Worm (Caenorhabditis elegans) whole organism, late embryonic: ENCODE measurements around the gene set-30.

ENCODE experiments used
- C38D4.7 ChIP-seq: fragments of 200-800 bp; sonication (Bioruptor generic); optimal IDR thresholded peaks from 2 replicates; lab custom pipeline; 2018; ENCODE audit warnings: mild to moderate bottlenecking, missing genetic modification characterization, moderate library complexity, missing compliant biosample characterization
- K09A11.1 ChIP-seq: sonication (generic microtip); optimal IDR thresholded peaks from 2 replicates; lab custom pipeline; 2017; ENCODE audit warnings: antibody characterized with exemption, mild to moderate bottlenecking, missing genetic modification characterization, missing compliant biosample characterization; ENCODE audit not compliant: insufficient read depth
- T23F11.4 ChIP-seq: fragments of 200-800 bp; sonication (Bioruptor generic); optimal IDR thresholded peaks from 2 replicates; lab custom pipeline; 2018; ENCODE audit warnings: mild to moderate bottlenecking, missing genetic modification characterization, missing compliant biosample characterization
- ahr-1 ChIP-seq: sonication (generic microtip); optimal IDR thresholded peaks from 2 replicates; lab custom pipeline; 2016; ENCODE audit warnings: missing genetic modification characterization, missing compliant biosample characterization
- ceh-14 ChIP-seq: sonication (generic microtip); optimal IDR thresholded peaks from 2 replicates; lab custom pipeline; 2016; ENCODE audit warnings: missing genotype, missing genetic modification characterization, missing compliant biosample characterization
- ceh-18 ChIP-seq: sonication (generic microtip); optimal IDR thresholded peaks from 2 replicates; lab custom pipeline; 2016; ENCODE audit warnings: missing genetic modification characterization, missing compliant biosample characterization
- ceh-19 ChIP-seq: fragments of 200-800 bp; sonication (Bioruptor generic); optimal IDR thresholded peaks from 2 replicates; lab custom pipeline; 2018; ENCODE audit warnings: mild to moderate bottlenecking, missing genetic modification characterization, missing compliant biosample characterization
- ceh-2 ChIP-seq: sonication (generic microtip); optimal IDR thresholded peaks from 2 replicates; lab custom pipeline; 2016; ENCODE audit warnings: missing genotype, missing genetic modification characterization, missing compliant biosample characterization
- ceh-24 ChIP-seq: sonication (generic microtip); optimal IDR thresholded peaks from 2 replicates; lab custom pipeline; 2016; ENCODE audit warnings: mild to moderate bottlenecking, missing genetic modification characterization, missing compliant biosample characterization
- ceh-30 ChIP-seq: fragments of 150-350 bp; optimal IDR thresholded peaks from 2 replicates; lab custom pipeline; 2014; ENCODE audit warnings: missing biosample characterization, missing genetic modification characterization
- ceh-31 ChIP-seq: sonication (generic microtip); optimal IDR thresholded peaks from 2 replicates; lab custom pipeline; 2016; ENCODE audit warnings: missing genetic modification characterization, missing compliant biosample characterization
- ceh-34 ChIP-seq: sonication (generic microtip); optimal IDR thresholded peaks from 2 replicates; lab custom pipeline; 2016; ENCODE audit warnings: mild to moderate bottlenecking, missing genetic modification characterization, missing compliant biosample characterization
- ceh-48 ChIP-seq: sonication (generic microtip); optimal IDR thresholded peaks from 2 replicates; lab custom pipeline; 2016; ENCODE audit warnings: missing genetic modification characterization, inconsistent platforms, missing compliant biosample characterization
- ceh-6 ChIP-seq: fragments of 200-800 bp; sonication (Bioruptor generic); optimal IDR thresholded peaks from 2 replicates; lab custom pipeline; 2018; ENCODE audit warnings: mild to moderate bottlenecking, missing genetic modification characterization, missing compliant biosample characterization
- che-1 ChIP-seq: sonication (generic microtip); optimal IDR thresholded peaks from 2 replicates; lab custom pipeline; 2016; ENCODE audit warnings: mild to moderate bottlenecking, missing genetic modification characterization, missing compliant biosample characterization
- dmd-4 ChIP-seq: sonication (generic microtip); optimal IDR thresholded peaks from 2 replicates; lab custom pipeline; 2016; ENCODE audit warnings: borderline replicate concordance, missing genetic modification characterization, missing compliant biosample characterization
- dve-1 ChIP-seq: sonication (generic microtip); optimal IDR thresholded peaks from 2 replicates; lab custom pipeline; 2017; ENCODE audit warnings: antibody characterized with exemption, mild to moderate bottlenecking, missing genetic modification characterization, missing compliant biosample characterization
- elt-4 ChIP-seq: sonication (generic microtip); optimal IDR thresholded peaks from 2 replicates; lab custom pipeline; 2016; ENCODE audit warnings: missing genetic modification characterization, missing compliant biosample characterization
- eyg-1 ChIP-seq: sonication (generic microtip); optimal IDR thresholded peaks from 2 replicates; lab custom pipeline; 2016; ENCODE audit warnings: missing genotype, missing genetic modification characterization, missing compliant biosample characterization
- fkh-6 ChIP-seq: sonication (generic microtip); optimal IDR thresholded peaks from 2 replicates; lab custom pipeline; 2016; ENCODE audit warnings: missing genetic modification characterization, missing compliant biosample characterization
- hlh-13 ChIP-seq: fragments of 200-800 bp; sonication (Bioruptor generic); optimal IDR thresholded peaks from 2 replicates; lab custom pipeline; 2018; ENCODE audit warnings: mild to moderate bottlenecking, missing genetic modification characterization, missing compliant biosample characterization
- hlh-15 ChIP-seq: sonication (generic microtip); optimal IDR thresholded peaks from 2 replicates; lab custom pipeline; 2016; ENCODE audit warnings: missing genetic modification characterization, missing compliant biosample characterization
- hlh-30 ChIP-seq: sonication (generic microtip); optimal IDR thresholded peaks from 2 replicates; lab custom pipeline; 2017; ENCODE audit warnings: antibody characterized with exemption, missing genetic modification characterization, missing compliant biosample characterization; ENCODE audit not compliant: insufficient read depth
- hlh-8 ChIP-seq: sonication (generic microtip); optimal IDR thresholded peaks from 2 replicates; lab custom pipeline; 2016; ENCODE audit warnings: missing genotype, missing genetic modification characterization, missing compliant biosample characterization
- mec-3 ChIP-seq: sonication (generic microtip); optimal IDR thresholded peaks from 2 replicates; lab custom pipeline; 2016; ENCODE audit warnings: borderline replicate concordance, missing genetic modification characterization, missing compliant biosample characterization
- pat-9 ChIP-seq: fragments of 200-800 bp; sonication (Bioruptor generic); optimal IDR thresholded peaks from 2 replicates; lab custom pipeline; 2018; ENCODE audit warnings: mild to moderate bottlenecking, missing genetic modification characterization, moderate library complexity, missing compliant biosample characterization
- pax-1 ChIP-seq: fragments of 150-350 bp; optimal IDR thresholded peaks from 2 replicates; lab custom pipeline; 2014; ENCODE audit warnings: missing biosample characterization, missing genetic modification characterization
- pha-2 ChIP-seq: sonication (generic microtip); optimal IDR thresholded peaks from 2 replicates; lab custom pipeline; 2017; ENCODE audit warnings: mild to moderate bottlenecking, missing genetic modification characterization, missing compliant biosample characterization
- rnt-1 ChIP-seq: sonication (generic microtip); optimal IDR thresholded peaks from 2 replicates; lab custom pipeline; 2016; ENCODE audit warnings: missing genetic modification characterization, missing compliant biosample characterization
- sdc-2 ChIP-seq: sonication (generic microtip); optimal IDR thresholded peaks from 2 replicates; lab custom pipeline; 2016; ENCODE audit warnings: missing genotype, missing genetic modification characterization, missing compliant biosample characterization
- sox-2 ChIP-seq: fragments of 200-800 bp; sonication (Bioruptor generic); IDR thresholded peaks from 2 replicates; pipeline ENCODE4 v1.3.6; 2022; ENCODE audit warnings: missing genetic modification reagents, missing genetic modification characterization, missing compliant biosample characterization
- sox-4 ChIP-seq: sonication (generic microtip); optimal IDR thresholded peaks from 2 replicates; lab custom pipeline; 2017; ENCODE audit warnings: mild to moderate bottlenecking, missing genetic modification characterization, inconsistent platforms, missing compliant biosample characterization
- tbx-7 ChIP-seq: sonication (generic microtip); optimal IDR thresholded peaks from 2 replicates; lab custom pipeline; 2016; ENCODE audit warnings: missing genotype, missing genetic modification characterization, missing compliant biosample characterization
- unc-55 ChIP-seq: sonication (generic microtip); optimal IDR thresholded peaks from 2 replicates; lab custom pipeline; 2017; ENCODE audit warnings: missing biosample characterization, missing genetic modification reagents, missing genetic modification characterization
- zip-5 ChIP-seq: sonication (generic microtip); optimal IDR thresholded peaks from 2 replicates; lab custom pipeline; 2016; ENCODE audit warnings: missing genetic modification characterization, missing compliant biosample characterization
- ztf-16 ChIP-seq: sonication (generic microtip); optimal IDR thresholded peaks from 2 replicates; lab custom pipeline; 2017; ENCODE audit warnings: missing genetic modification characterization, missing compliant biosample characterization

Gene set-30

ce11 chrX:4971427-4971826 lies 27.6 kb upstream of the set-30 start (continued):
- TF ChIP-seq hlh-30 (peak; percentile 85), ceh-48 (no peak), ceh-31 (tag; lab: Kevin White, UChicago) (peak; percentile 43), tbx-7 (tag; lab: Kevin White, UChicago) (no peak), ahr-1 (tag; lab: Kevin White, UChicago) (no peak), K09A11.1 (tag; lab: Kevin White, UChicago) (no peak), ceh-14 (tag; lab: Kevin White, UChicago) (no peak), C38D4.7 (GFP tag; lab: Kevin White, UChicago) (no peak), ceh-30 (tag; lab: Kevin White, UChicago) (no peak), unc-55 (GFP tag; lab: Kevin White, UChicago) (peak; percentile 14), ceh-6 (GFP tag; lab: Kevin White, UChicago) (no peak), hlh-8 (tag; lab: Kevin White, UChicago) (no peak), hlh-13 (GFP tag; lab: Kevin White, UChicago) (no peak), zip-5 (tag; lab: Kevin White, UChicago) (no peak), ceh-24 (tag; lab: Kevin White, UChicago) (no peak), pax-1 (tag; lab: Kevin White, UChicago) (no peak), ceh-18 (tag; lab: Kevin White, UChicago) (peak; percentile 28), rnt-1 (tag; lab: Kevin White, UChicago) (peak; percentile 33), sox-2 (GFP tag; lab: Robert Waterston, UW) (no peak), elt-4 (tag; lab: Kevin White, UChicago) (no peak), mec-3 (tag; lab: Kevin White, UChicago) (no peak), sdc-2 (tag; lab: Kevin White, UChicago) (peak; percentile 15), ceh-19 (GFP tag; lab: Kevin White, UChicago) (peak; percentile 12), pat-9 (tag; lab: Kevin White, UChicago) (no peak), fkh-6 (no peak), dmd-4 (tag; lab: Kevin White, UChicago) (peak; percentile 3)

ce11 chrX:4972039-4972581 lies 27.0 kb upstream of the set-30 start:
- TF ChIP-seq ceh-30 (tag; lab: Kevin White, UChicago) (no peak), pha-2 (tag; lab: Kevin White, UChicago) (no peak), hlh-15 (tag; lab: Kevin White, UChicago) (no peak), eyg-1 (peak; percentile 6), sox-2 (GFP tag; lab: Robert Waterston, UW) (no peak), ztf-16 (tag; lab: Kevin White, UChicago) (no peak), unc-55 (GFP tag; lab: Kevin White, UChicago) (peak; percentile 38), che-1 (tag; lab: Kevin White, UChicago) (no peak), sox-4 (tag; lab: Kevin White, UChicago) (no peak)

- no peak for TF ChIP-seq sox-2 (GFP tag; lab: Robert Waterston, UW)
- TF ChIP-seq ceh-6 (GFP tag; lab: Kevin White, UChicago) = no peak
- no peak for TF ChIP-seq ztf-16 (tag; lab: Kevin White, UChicago)
- TF ChIP-seq fkh-6 = no peak
These were observed 24.6 kb upstream of the set-30 start for ce11 chrX:4974486-4974885.

- TF ChIP-seq pax-1 (tag; lab: Kevin White, UChicago) = no peak
- TF ChIP-seq dve-1 (tag; lab: Kevin White, UChicago) = no peak
- TF ChIP-seq ahr-1 (tag; lab: Kevin White, UChicago) = no peak
- no peak for TF ChIP-seq ceh-34 (tag; lab: Kevin White, UChicago)
- TF ChIP-seq hlh-8 (tag; lab: Kevin White, UChicago) = no peak
- no peak for TF ChIP-seq T23F11.4 (GFP tag; lab: Kevin White, UChicago)
- TF ChIP-seq ceh-2 (tag; lab: Kevin White, UChicago) = no peak
These were observed 22.5 kb upstream of the set-30 start, which contains the start of gene lfi-1 for ce11 chrX:4976530-4976929. TSS of gene lfi-1 (plus strand) at chrX:4976830.
